Worm (Caenorhabditis elegans) whole organism, L3 larva: Measurements from ENCODE around the gene let-70.

Experiments
- lin-15B ChIP-seq: fragments of 150-350 bp; optimal IDR thresholded peaks from 2 replicates; lab custom pipeline; 2014; ENCODE audit warnings: missing biosample characterization, missing genetic modification characterization
- nhr-28 ChIP-seq: fragments of 150-350 bp; optimal IDR thresholded peaks from 2 replicates; lab custom pipeline; 2014; ENCODE audit warnings: missing biosample characterization, missing genetic modification characterization

DNA sequence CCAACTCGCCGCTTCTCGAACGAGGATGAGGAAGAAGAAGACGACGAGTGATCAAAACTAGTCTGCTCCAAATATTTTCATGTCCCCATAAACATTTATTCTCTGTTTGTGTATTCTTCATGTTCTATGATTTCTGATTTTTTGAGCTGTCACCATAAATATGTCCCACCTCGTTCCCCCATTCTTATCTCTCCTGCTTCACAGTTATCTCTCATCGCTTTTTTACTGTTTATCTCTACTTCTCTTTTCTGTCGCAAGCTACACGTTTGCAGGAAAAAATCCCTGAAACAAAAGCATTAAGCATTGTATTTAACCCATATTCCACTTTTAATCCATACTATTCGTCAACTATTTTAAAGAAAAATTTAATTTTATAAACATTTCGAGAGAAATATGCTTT is 48.7 kb upstream of the let-70 start:
- TF ChIP-seq lin-15B (no peak), nhr-28 (tag; lab: Kevin White, UChicago) (no peak)
